Fruit fly (Drosophila melanogaster) whole organism, embryonic: ENCODE data around the gene AstA-R1.

ENCODE experiments used
- Atf-2 ChIP-seq: fragments of 200-800 bp; sonication (Bioruptor generic); optimal IDR thresholded peaks from 2 replicates; lab custom pipeline; 2016; ENCODE audit warnings: missing biosample characterization, missing genetic modification characterization
- C15 ChIP-seq: fragments of 200-800 bp; sonication (Bioruptor generic); IDR thresholded peaks from 3 replicates; pipeline ENCODE4 v1.3.6; 2022; ENCODE audit warnings: missing biosample characterization, missing genetic modification characterization
- CG10147 ChIP-seq: fragments of 200-800 bp; sonication (Bioruptor generic); optimal IDR thresholded peaks from 2 replicates; lab custom pipeline; 2019; ENCODE audit warnings: missing biosample characterization, mild to moderate bottlenecking, missing genetic modification characterization, moderate library complexity
- CG10321 ChIP-seq: fragments of 200-800 bp; sonication (Bioruptor generic); IDR thresholded peaks from 2 replicates; pipeline ENCODE4 v1.3.6; 2022; ENCODE audit warnings: missing biosample characterization, missing genetic modification characterization
- CG10565 ChIP-seq: fragments of 200-800 bp; sonication (Bioruptor generic); optimal IDR thresholded peaks from 3 replicates; lab custom pipeline; 2016; ENCODE audit warnings: missing biosample characterization, mild to moderate bottlenecking, missing genetic modification characterization
- CG11504 ChIP-seq: fragments of 200-800 bp; sonication (Bioruptor generic); optimal IDR thresholded peaks from 3 replicates; lab custom pipeline; 2019; ENCODE audit warnings: missing biosample characterization, mild to moderate bottlenecking, missing genetic modification characterization, moderate library complexity
- CG11560 ChIP-seq: fragments of 200-800 bp; sonication (Bioruptor generic); IDR thresholded peaks from 3 replicates; pipeline ENCODE4 v1.3.6; 2022; ENCODE audit warnings: missing biosample characterization, missing genetic modification characterization
- CG12299 ChIP-seq: fragments of 200-800 bp; sonication (Bioruptor generic); optimal IDR thresholded peaks from 2 replicates; lab custom pipeline; 2018; ENCODE audit warnings: missing biosample characterization, mild to moderate bottlenecking, missing genetic modification characterization
- CG12942 ChIP-seq: fragments of 200-800 bp; sonication (Bioruptor generic); optimal IDR thresholded peaks from 3 replicates; lab custom pipeline; 2016; ENCODE audit warnings: missing biosample characterization, missing genetic modification characterization
- CG17385 ChIP-seq: fragments of 200-800 bp; sonication (Bioruptor generic); optimal IDR thresholded peaks from 3 replicates; lab custom pipeline; 2018; ENCODE audit warnings: missing biosample characterization, mild to moderate bottlenecking, missing genetic modification characterization
- CG18262 ChIP-seq: fragments of 200-800 bp; optimal IDR thresholded peaks from 3 replicates; lab custom pipeline; 2019; ENCODE audit warnings: missing biosample characterization, mild to moderate bottlenecking, missing genetic modification characterization, moderate library complexity
- CG2202 ChIP-seq: fragments of 200-800 bp; sonication (Bioruptor generic); optimal IDR thresholded peaks from 2 replicates; lab custom pipeline; 2018; ENCODE audit warnings: missing biosample characterization, mild to moderate bottlenecking, missing genetic modification characterization
- CG3281 ChIP-seq: fragments of 200-800 bp; sonication (Bioruptor generic); optimal IDR thresholded peaks from 3 replicates; lab custom pipeline; 2017; ENCODE audit warnings: missing biosample characterization, mild to moderate bottlenecking, missing genetic modification characterization
- CG3407 ChIP-seq: fragments of 200-800 bp; sonication (Bioruptor generic); optimal IDR thresholded peaks from 2 replicates; lab custom pipeline; 2018; ENCODE audit warnings: missing biosample characterization, mild to moderate bottlenecking, missing genetic modification characterization
- CG34422 ChIP-seq: fragments of 200-800 bp; sonication (Bioruptor generic); IDR thresholded peaks from 3 replicates; pipeline ENCODE4 v1.3.6; 2022; ENCODE audit warnings: missing biosample characterization, missing genetic modification characterization
- CG3847 ChIP-seq: fragments of 200-800 bp; sonication (Bioruptor generic); IDR thresholded peaks from 2 replicates; pipeline ENCODE4 v1.3.6; 2022; ENCODE audit warnings: missing biosample characterization, missing genetic modification characterization
- CG7987 ChIP-seq: fragments of 200-800 bp; sonication (Bioruptor generic); optimal IDR thresholded peaks from 2 replicates; lab custom pipeline; 2018; ENCODE audit warnings: missing biosample characterization, mild to moderate bottlenecking, missing genetic modification characterization, moderate library complexity
- CG9609 ChIP-seq: fragments of 200-800 bp; sonication (Bioruptor generic); optimal IDR thresholded peaks from 3 replicates; lab custom pipeline; 2016; ENCODE audit warnings: missing biosample characterization, missing genetic modification characterization
- CG9817 ChIP-seq: fragments of 200-800 bp; sonication (Bioruptor generic); optimal IDR thresholded peaks from 2 replicates; lab custom pipeline; 2018; ENCODE audit warnings: missing biosample characterization, mild to moderate bottlenecking, missing genetic modification characterization, moderate library complexity
- CkIIα-i1 ChIP-seq: fragments of 200-800 bp; sonication (Bioruptor generic); IDR thresholded peaks from 2 replicates; pipeline ENCODE4 v1.3.6; 2022; ENCODE audit warnings: missing biosample characterization, missing genetic modification characterization
- Gsc ChIP-seq: fragments of 200-800 bp; sonication (Bioruptor generic); IDR thresholded peaks from 2 replicates; pipeline ENCODE4 v1.3.6; 2022; ENCODE audit warnings: missing biosample characterization, missing genetic modification characterization
- HLH3B ChIP-seq: fragments of 200-800 bp; sonication (Bioruptor generic); IDR thresholded peaks from 2 replicates; pipeline ENCODE4 v1.3.6; 2022; ENCODE audit warnings: missing biosample characterization, missing genetic modification characterization
- Hey ChIP-seq: fragments of 200-800 bp; sonication (Bioruptor generic); optimal IDR thresholded peaks from 3 replicates; lab custom pipeline; 2018; ENCODE audit warnings: missing biosample characterization, mild to moderate bottlenecking, missing genetic modification characterization
- Hmr ChIP-seq: fragments of 200-800 bp; sonication (Bioruptor generic); optimal IDR thresholded peaks from 3 replicates; lab custom pipeline; 2017; ENCODE audit warnings: mild to moderate bottlenecking, missing biosample characterization, missing genetic modification reagents, missing genetic modification characterization
- NC2α ChIP-seq: fragments of 200-800 bp; sonication (Bioruptor generic); optimal IDR thresholded peaks from 2 replicates; lab custom pipeline; 2016; ENCODE audit warnings: missing biosample characterization, missing genetic modification characterization
- PHDP ChIP-seq: fragments of 200-800 bp; sonication (Bioruptor generic); optimal IDR thresholded peaks from 3 replicates; lab custom pipeline; 2018; ENCODE audit warnings: missing biosample characterization, mild to moderate bottlenecking, missing genetic modification characterization, moderate library complexity
- Poxn ChIP-seq: fragments of 200-800 bp; sonication (Bioruptor generic); IDR thresholded peaks from 2 replicates; pipeline ENCODE4 v1.3.6; 2022; ENCODE audit warnings: missing biosample characterization, missing genetic modification characterization
- az2 ChIP-seq: fragments of 200-800 bp; sonication (Bioruptor generic); optimal IDR thresholded peaks from 3 replicates; lab custom pipeline; 2016; ENCODE audit warnings: missing biosample characterization, missing genetic modification characterization
- dm ChIP-seq: fragments of 200-800 bp; sonication (Bioruptor generic); optimal IDR thresholded peaks from 3 replicates; lab custom pipeline; 2016; ENCODE audit warnings: missing biosample characterization, missing genetic modification characterization
- emc ChIP-seq: fragments of 200-800 bp; sonication (Bioruptor generic); optimal IDR thresholded peaks from 2 replicates; lab custom pipeline; 2016; ENCODE audit warnings: missing biosample characterization, missing genetic modification characterization
- fd64A ChIP-seq: fragments of 200-800 bp; sonication (Bioruptor generic); optimal IDR thresholded peaks from 3 replicates; lab custom pipeline; 2018; ENCODE audit warnings: missing biosample characterization, mild to moderate bottlenecking, missing genetic modification characterization
- fru ChIP-seq: fragments of >200 bp; optimal IDR thresholded peaks from 2 replicates; lab custom pipeline; 2017
- lola ChIP-seq, 3 experiments: fragments of >200 bp in 2 of 3; fragments of 200-800 bp in 1 of 3; sonication (Bioruptor generic) in 1 of 3; optimal IDR thresholded peaks; 2 replicates each; lab custom pipeline; 2017 to 2019; ENCODE audit warnings: missing biosample characterization in 3 of 3, missing genetic modification characterization in 3 of 3, mild to moderate bottlenecking in 1 of 3, moderate library complexity in 1 of 3
- lov ChIP-seq, 2 experiments: fragments of 200-800 bp in 1 of 2; fragments of >200 bp in 1 of 2; sonication (Bioruptor generic) in 1 of 2; IDR thresholded peaks in 1 of 2; optimal IDR thresholded peaks in 1 of 2; 2 replicates in 1 of 2; 3 replicates in 1 of 2; pipeline versions ENCODE4 v1.3.6 to Lab custom; 2017 to 2022; ENCODE audit warnings: missing biosample characterization in 1 of 2, missing genetic modification characterization in 1 of 2
- luna ChIP-seq: fragments of 200-800 bp; sonication (Bioruptor generic); optimal IDR thresholded peaks from 2 replicates; lab custom pipeline; 2016; ENCODE audit warnings: missing biosample characterization, missing genetic modification characterization
- otp ChIP-seq: fragments of 200-800 bp; sonication (Bioruptor generic); IDR thresholded peaks from 3 replicates; pipeline ENCODE4, ENCODE4 v1.3.6; 2022; ENCODE audit warnings: missing biosample characterization, missing genetic modification characterization
- pho ChIP-seq: fragments of 200-800 bp; sonication (Bioruptor generic); optimal IDR thresholded peaks from 2 replicates; lab custom pipeline; 2016; ENCODE audit warnings: missing biosample characterization, missing genetic modification characterization
- pzg ChIP-seq: fragments of 200-800 bp; sonication (Bioruptor generic); optimal IDR thresholded peaks from 3 replicates; lab custom pipeline; 2018; ENCODE audit warnings: missing biosample characterization, mild to moderate bottlenecking, missing genetic modification characterization, moderate library complexity
- rib ChIP-seq: fragments of 200-800 bp; sonication (Bioruptor generic); IDR thresholded peaks from 2 replicates; pipeline ENCODE4 v1.3.6; 2022; ENCODE audit warnings: missing biosample characterization, missing genetic modification characterization
- run ChIP-seq: fragments of 200-800 bp; sonication (Bioruptor generic); optimal IDR thresholded peaks from 3 replicates; lab custom pipeline; 2018; ENCODE audit warnings: missing biosample characterization, mild to moderate bottlenecking, missing genetic modification characterization
- sens ChIP-seq: fragments of 200-800 bp; sonication (Bioruptor generic); peaks from one replicate; lab custom pipeline; 2016; ENCODE audit warnings: missing biosample characterization, missing genetic modification characterization
- sisA ChIP-seq: fragments of 200-800 bp; sonication (Bioruptor generic); IDR thresholded peaks from 2 replicates; pipeline ENCODE4 v1.3.6; 2022; ENCODE audit warnings: missing biosample characterization, missing genetic modification characterization
- sug ChIP-seq: fragments of 200-800 bp; optimal IDR thresholded peaks from 2 replicates; lab custom pipeline; 2019; ENCODE audit warnings: missing biosample characterization, mild to moderate bottlenecking, missing genetic modification characterization, moderate library complexity
- tin ChIP-seq: fragments of 200-800 bp; sonication (Bioruptor generic); optimal IDR thresholded peaks from 3 replicates; lab custom pipeline; 2016; ENCODE audit warnings: missing biosample characterization, missing genetic modification characterization
- tll ChIP-seq, 2 experiments: fragments of 200-800 bp in 1 of 2; fragments of >200 bp in 1 of 2; sonication (Bioruptor generic) in 1 of 2; optimal IDR thresholded peaks; 2 replicates each; lab custom pipeline; 2017 to 2019; ENCODE audit warnings: missing biosample characterization in 2 of 2, missing genetic modification characterization in 2 of 2, mild to moderate bottlenecking in 1 of 2, moderate library complexity in 1 of 2
- trem ChIP-seq: fragments of 200-800 bp; optimal IDR thresholded peaks from 3 replicates; lab custom pipeline; 2019; ENCODE audit warnings: missing biosample characterization, mild to moderate bottlenecking, missing genetic modification characterization, moderate library complexity
- ttk ChIP-seq: fragments of 200-800 bp; sonication (Bioruptor generic); IDR thresholded peaks from 2 replicates; pipeline ENCODE4 v2.1.2; 2022; ENCODE audit warnings: missing biosample characterization, missing genetic modification characterization
- usp ChIP-seq: fragments of >200 bp; optimal IDR thresholded peaks from 2 replicates; lab custom pipeline; 2017; ENCODE audit warnings: missing biosample characterization, missing genetic modification characterization

Gene AstA-R1

DNA sequence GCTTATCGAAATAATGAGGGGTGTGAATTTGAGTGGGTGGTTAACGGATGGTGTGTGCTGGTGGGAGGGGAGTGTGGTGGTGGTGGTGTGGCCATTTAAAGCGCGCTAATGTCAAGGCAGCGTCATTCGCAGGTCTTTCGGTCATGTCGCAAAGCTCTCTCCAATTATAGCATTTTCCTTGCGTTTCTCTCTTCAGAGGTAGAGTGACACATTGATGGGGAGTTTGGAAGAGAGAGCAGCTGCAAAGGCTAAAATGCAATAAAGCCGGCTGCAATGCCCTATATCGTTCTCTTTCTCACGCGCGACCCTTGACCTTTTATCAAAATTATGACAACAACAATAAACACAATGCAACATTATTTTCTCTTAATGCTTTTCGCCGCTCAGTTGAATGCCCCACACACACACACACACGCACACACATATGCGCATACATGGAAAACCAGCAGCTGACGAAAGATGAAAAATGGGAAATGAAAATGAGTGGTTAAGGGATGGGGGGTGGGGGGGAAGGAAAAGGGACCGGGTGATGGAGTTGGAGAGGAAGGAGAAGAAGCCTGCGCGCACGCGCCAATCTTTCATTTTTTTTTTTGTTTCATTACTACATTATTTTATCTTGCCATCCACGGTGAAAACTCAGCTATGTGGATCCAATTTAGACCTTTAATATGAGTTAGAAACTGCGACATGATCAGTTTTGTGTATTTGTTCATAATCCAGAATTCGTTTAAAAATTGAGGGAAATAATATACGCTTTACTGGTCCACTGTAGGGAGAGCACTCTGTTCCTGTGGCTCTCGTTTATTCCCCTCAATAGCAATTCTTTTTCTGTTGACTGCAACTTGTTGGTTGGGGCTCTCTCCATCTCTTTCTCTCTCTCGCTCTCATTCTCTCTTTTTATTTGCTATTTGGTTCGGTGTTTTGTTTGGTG is 117.6 kb downstream of the AstA-R1 start (continued):
- TF ChIP-seq CG12299 (tag; lab: Kevin White, UChicago) (peak; percentile 23), CG10147 (GFP tag; lab: Kevin White, UChicago) (peak; percentile 38), CG9817 (tag; lab: Kevin White, UChicago) (peak; percentile 68), sisA (GFP tag; lab: Robert Waterston, UW) (peak; percentile 80), CG18262 (tag; lab: Kevin White, UChicago) (peak; percentile 83), lov (optimal IDR thresholded peaks at IDR 0.05; lab: Kevin White, UChicago) (no peak), lov (GFP tag; IDR thresholded peaks at IDR 0.05; lab: Robert Waterston, UW) (0 out of 3 replicates have a peak, but pooled peaks have one; percentile 20), sens (GFP tag; lab: Kevin White, UChicago) (peak; percentile 98), CG7987 (peak; percentile 9), NC2α (GFP tag; lab: Kevin White, UChicago) (peak; percentile 33), rib (no peak; the same call in 1 of the 2 replicates), Atf-2 (GFP tag; lab: Kevin White, UChicago) (peak; percentile 66), PHDP (peak; percentile 66), CG11504 (peak; percentile 84), CG11560 (tag; lab: Robert Waterston, UW) (no peak), HLH3B (GFP tag; lab: Robert Waterston, UW) (peak; percentile 84), dm (peak; percentile 57), tll (GFP tag; optimal IDR thresholded peaks at IDR 0.05; lab: Kevin White, UChicago) (no peak), lola (GFP tag; optimal IDR thresholded peaks at IDR 0.05; lab: Kevin White, UChicago) (peak in 1 of 3 experiments; percentile 74), Gsc (GFP tag; lab: Robert Waterston, UW) (no peak; the same call in 1 of the 2 replicates), usp (GFP tag; lab: Kevin White, UChicago) (no peak), pzg (GFP tag; lab: Kevin White, UChicago) (no peak), CG10565 (no peak), CG9609 (peak; percentile 74), CG3281 (GFP tag; lab: Kevin White, UChicago) (peak; percentile 58), CG3847 (peak; percentile 65), otp (GFP tag; lab: Robert Waterston, UW) (peak; percentile 81; the same call in 2 of the 3 replicates), CG12942 (GFP tag; lab: Kevin White, UChicago) (peak; percentile 63), fd64A (GFP tag; lab: Kevin White, UChicago) (peak; percentile 43), ttk (peak; percentile 79), Poxn (no peak), emc (peak; percentile 43), CG3407 (GFP tag; lab: Kevin White, UChicago) (peak; percentile 23), fru (lab: Kevin White, UChicago) (no peak), CkIIα-i1 (0 out of 2 replicates have a peak, but pooled peaks have one; percentile 8), C15 (GFP tag; lab: Robert Waterston, UW) (no peak), az2 (peak; percentile 79), Hmr (GFP tag; lab: Kevin White, UChicago) (peak; percentile 74), CG17385 (peak; percentile 78), CG10321 (no peak), trem (tag; lab: Kevin White, UChicago) (peak; percentile 48), run (tag; lab: Kevin White, UChicago) (peak; percentile 30), tin (GFP tag; lab: Kevin White, UChicago) (peak; percentile 82), CG34422 (GFP tag; lab: Robert Waterston, UW) (peak; percentile 84), sug (tag; lab: Kevin White, UChicago) (peak; percentile 39), Hey (no peak), pho (GFP tag; lab: Kevin White, UChicago) (peak; percentile 63), luna (GFP tag; lab: Kevin White, UChicago) (no peak), CG2202 (tag; lab: Kevin White, UChicago) (peak; percentile 49)
